Fruit fly (Drosophila melanogaster): ENCODE results near the gene Or2a.

Gene Or2a

dm6 chrX:2262511-2262910, 16.5 kb downstream of the Or2a start, which contains the start of the genes temp and CG3071 (continued):
- TF ChIP-seq CG8319 (GFP tag; optimal IDR thresholded peaks at IDR 0.05) (no peak), spab (GFP tag; optimal IDR thresholded peaks at IDR 0.05) (no peak), dsx (GFP tag; optimal IDR thresholded peaks at IDR 0.05; ENCODE audit: poor library complexity, severe bottlenecking) (peak; percentile 16), CG6792 (GFP tag; optimal IDR thresholded peaks at IDR 0.05) (peak; percentile 54), fd59A (GFP tag; optimal IDR thresholded peaks at IDR 0.05) (peak; percentile 8), topi (GFP tag; optimal IDR thresholded peaks at IDR 0.05) (peak; percentile 57), esn (GFP tag; optimal IDR thresholded peaks at IDR 0.05) (peak; percentile 72), CG4318 (GFP tag; optimal IDR thresholded peaks at IDR 0.05) (no peak), pdm3 (GFP tag; optimal IDR thresholded peaks at IDR 0.05) (peak; percentile 65), CG7368 (GFP tag; optimal IDR thresholded peaks at IDR 0.05) (no peak), Sox102F (GFP tag; optimal IDR thresholded peaks at IDR 0.05) (no peak), Lpt (GFP tag; optimal IDR thresholded peaks at IDR 0.05) (no peak), CG6276 (GFP tag; optimal IDR thresholded peaks at IDR 0.05) (no peak), Ets21C (GFP tag; optimal IDR thresholded peaks at IDR 0.05) (peak; percentile 63), eg (GFP tag; IDR thresholded peaks at IDR 0.05) (no peak), CG31627 (GFP tag; optimal IDR thresholded peaks at IDR 0.05) (peak; percentile 67), dac (GFP tag; optimal IDR thresholded peaks at IDR 0.05) (peak; percentile 37), acj6 (GFP tag; optimal IDR thresholded peaks at IDR 0.05) (peak; percentile 65), CG6808 (GFP tag; optimal IDR thresholded peaks at IDR 0.05) (peak; percentile 38), CG8119 (GFP tag; IDR thresholded peaks at IDR 0.05) (no peak), CG8632 (GFP tag; optimal IDR thresholded peaks at IDR 0.05) (peak; percentile 21), fkh (GFP tag; optimal IDR thresholded peaks at IDR 0.05) (no peak), CG11762 (GFP tag; optimal IDR thresholded peaks at IDR 0.05; ENCODE audit: insufficient read depth) (no peak), Gug (GFP tag; IDR thresholded peaks at IDR 0.05) (peak; percentile 27; the same call in 1 of the 2 replicates), Eip93F (GFP tag; optimal IDR thresholded peaks at IDR 0.05) (no peak), cyc (GFP tag; optimal IDR thresholded peaks at IDR 0.05) (peak; percentile 62), CG9139 (GFP tag; optimal IDR thresholded peaks at IDR 0.05) (no peak)

dm6 chrX:2269822-2270556, 24.0 kb downstream of the Or2a start:
- TF ChIP-seq net (GFP tag; optimal IDR thresholded peaks at IDR 0.05) (peak; percentile 48), CG8119 (GFP tag; IDR thresholded peaks at IDR 0.05) (peak; percentile 46; the same call in 1 of the 3 replicates), ss (GFP tag; optimal IDR thresholded peaks at IDR 0.05) (peak; percentile 8 to 57), CG34406 (GFP tag; optimal IDR thresholded peaks at IDR 0.05) (peak; percentile 44), CG32006 (GFP tag; optimal IDR thresholded peaks at IDR 0.05) (peak; percentile 75), Eip75B (GFP tag; optimal IDR thresholded peaks at IDR 0.05) (peak; percentile 27), Smox (GFP tag; optimal IDR thresholded peaks at IDR 0.05) (peak; percentile 58), CG11902 (GFP tag; optimal IDR thresholded peaks at IDR 0.05) (peak; percentile 49), OdsH (GFP tag; optimal IDR thresholded peaks at IDR 0.05) (peak; percentile 50), CG31627 (GFP tag; optimal IDR thresholded peaks at IDR 0.05) (peak; percentile 54), spab (GFP tag; optimal IDR thresholded peaks at IDR 0.05) (no peak), Blimp-1 (GFP tag; optimal IDR thresholded peaks at IDR 0.05) (no peak), cyc (GFP tag; optimal IDR thresholded peaks at IDR 0.05) (peak; percentile 60), salr (GFP tag; optimal IDR thresholded peaks at IDR 0.05) (peak in 1 of 2 experiments; percentile 11), CG10669 (GFP tag; optimal IDR thresholded peaks at IDR 0.05) (peak; percentile 29), Sox102F (GFP tag; optimal IDR thresholded peaks at IDR 0.05) (no peak), Sox14 (GFP tag; optimal IDR thresholded peaks at IDR 0.05) (peak; percentile 75), CG6792 (GFP tag; optimal IDR thresholded peaks at IDR 0.05) (peak; percentile 44), Ets21C (GFP tag; optimal IDR thresholded peaks at IDR 0.05) (peak; percentile 3), CG8632 (GFP tag; optimal IDR thresholded peaks at IDR 0.05) (no peak), CG11294 (GFP tag; IDR thresholded peaks at IDR 0.05) (no peak), pdm3 (GFP tag; optimal IDR thresholded peaks at IDR 0.05) (peak; percentile 51), topi (GFP tag; optimal IDR thresholded peaks at IDR 0.05) (peak; percentile 40), CG4318 (GFP tag; optimal IDR thresholded peaks at IDR 0.05) (peak; percentile 50), acj6 (GFP tag; optimal IDR thresholded peaks at IDR 0.05) (peak; percentile 55), vri (GFP tag; optimal IDR thresholded peaks at IDR 0.05) (peak; percentile 48), Hr39 (GFP tag; optimal IDR thresholded peaks at IDR 0.05) (peak; percentile 55), fd59A (GFP tag; optimal IDR thresholded peaks at IDR 0.05) (peak; percentile 19), Eip78C (GFP tag) (peak; percentile 60), Hr4 (GFP tag; optimal IDR thresholded peaks at IDR 0.05) (peak; percentile 59), Sox15 (GFP tag; optimal IDR thresholded peaks at IDR 0.05) (peak; percentile 52), achi (GFP tag; optimal IDR thresholded peaks at IDR 0.05) (peak; percentile 41), CG8319 (GFP tag; optimal IDR thresholded peaks at IDR 0.05) (peak; percentile 34)

Measured in whole organism, prepupa.